Fruit fly (Drosophila melanogaster): ENCODE results near the gene Ndc1.

The Ndc1 gene

dm6 chr3R:23915042-23915428 lies 9.2 kb upstream of the Ndc1 start (continued):
- no peak for TF ChIP-seq ab (GFP tag; optimal IDR thresholded peaks at IDR 0.05)
- TF ChIP-seq CG8765 (GFP tag; IDR thresholded peaks at IDR 0.05): no peak
- no peak for TF ChIP-seq CG9797 (GFP tag; optimal IDR thresholded peaks at IDR 0.05)
- TF ChIP-seq gce (GFP tag; IDR thresholded peaks at IDR 0.05): no peak
- peak; percentile 5 for TF ChIP-seq CG18262 (tag; optimal IDR thresholded peaks at IDR 0.05)
- 0 out of 2 replicates have a peak, but pooled peaks have one; percentile 36 for TF ChIP-seq CG10366 (GFP tag; IDR thresholded peaks at IDR 0.05)
- TF ChIP-seq CG6254 (GFP tag; optimal IDR thresholded peaks at IDR 0.05): peak; percentile 2
- TF ChIP-seq abd-A (tag; optimal IDR thresholded peaks at IDR 0.05): no peak
- TF ChIP-seq BEAF-32 (GFP tag; optimal IDR thresholded peaks at IDR 0.05): no peak
- peak; percentile 57 for TF ChIP-seq sens (GFP tag)
- TF ChIP-seq Six4 (GFP tag; optimal IDR thresholded peaks at IDR 0.05): no peak
- TF ChIP-seq az2 (GFP tag; optimal IDR thresholded peaks at IDR 0.05): peak; percentile 9
- TF ChIP-seq bowl (GFP tag; IDR thresholded peaks at IDR 0.05): no peak
- no peak for TF ChIP-seq CG3847 (GFP tag; IDR thresholded peaks at IDR 0.05)
- no peak for TF ChIP-seq CG4707 (GFP tag; optimal IDR thresholded peaks at IDR 0.05)
- peak; percentile 13 to 21 for TF ChIP-seq Pdp1 (GFP tag; optimal IDR thresholded peaks at IDR 0.05)
- peak; percentile 57 for TF ChIP-seq Rfx (GFP tag; IDR thresholded peaks at IDR 0.05)
- peak; percentile 89 for TF ChIP-seq nom (GFP tag; optimal IDR thresholded peaks at IDR 0.05)
- 0 out of 3 replicates have a peak, but pooled peaks have one; percentile 24 for TF ChIP-seq Aef1 (GFP tag; IDR thresholded peaks at IDR 0.05)
- TF ChIP-seq chif (GFP tag; optimal IDR thresholded peaks at IDR 0.05): no peak
- no peak for TF ChIP-seq CG8944 (GFP tag; optimal IDR thresholded peaks at IDR 0.05)
- TF ChIP-seq CG12155 (GFP tag; optimal IDR thresholded peaks at IDR 0.05): peak; percentile 3
- no peak for TF ChIP-seq CG11696 (GFP tag; IDR thresholded peaks at IDR 0.05)
- no peak; the same call in 1 of the 3 replicates for TF ChIP-seq B-H1 (GFP tag; IDR thresholded peaks at IDR 0.05)
- no peak for TF ChIP-seq CG8290 (GFP tag; optimal IDR thresholded peaks at IDR 0.05)
- peak in 1 of 2 experiments; percentile 31 for TF ChIP-seq CG8290 (tag; optimal IDR thresholded peaks at IDR 0.05)
- no peak for TF ChIP-seq Fer2 (tag; optimal IDR thresholded peaks at IDR 0.05)
- TF ChIP-seq chinmo (GFP tag; IDR thresholded peaks at IDR 0.05; ENCODE audit: partially characterized antibody): no peak
- 0 out of 3 replicates have a peak, but pooled peaks have one; percentile 26 for TF ChIP-seq H15 (GFP tag; IDR thresholded peaks at IDR 0.05)
- TF ChIP-seq CG18476 (GFP tag; optimal IDR thresholded peaks at IDR 0.05): peak; percentile 3
- TF ChIP-seq lbe (GFP tag; optimal IDR thresholded peaks at IDR 0.05): peak; percentile 93
- TF ChIP-seq br (optimal IDR thresholded peaks at IDR 0.05): no peak
- no peak for TF ChIP-seq Mes4 (GFP tag; optimal IDR thresholded peaks at IDR 0.05)
- TF ChIP-seq CG6813 (GFP tag; optimal IDR thresholded peaks at IDR 0.05): no peak
- no peak for TF ChIP-seq pan (optimal IDR thresholded peaks at IDR 0.05)
- TF ChIP-seq pan (GFP tag; optimal IDR thresholded peaks at IDR 0.05 in 1 of 2, IDR thresholded peaks at IDR 0.05 in 1 of 2): peak in 1 of 2 experiments; percentile 73
- TF ChIP-seq ham (GFP tag; IDR thresholded peaks at IDR 0.05): no peak
- no peak for TF ChIP-seq CG10274 (GFP tag; optimal IDR thresholded peaks at IDR 0.05)
- TF ChIP-seq CG4424 (GFP tag; optimal IDR thresholded peaks at IDR 0.05): peak; percentile 41
- no peak for TF ChIP-seq CG4820 (GFP tag; optimal IDR thresholded peaks at IDR 0.05)
- TF ChIP-seq Abd-B (GFP tag; optimal IDR thresholded peaks at IDR 0.05): no peak
- TF ChIP-seq CG14860 (GFP tag; IDR thresholded peaks at IDR 0.05; ENCODE audit: partially characterized antibody): no peak
- peak; percentile 2 for TF ChIP-seq Dek (tag; optimal IDR thresholded peaks at IDR 0.05)
- TF ChIP-seq Ssrp (tag; optimal IDR thresholded peaks at IDR 0.05): peak; percentile 12
- TF ChIP-seq CG43689 (GFP tag; IDR thresholded peaks at IDR 0.05): no peak
- TF ChIP-seq CG17359 (tag; optimal IDR thresholded peaks at IDR 0.05): peak; percentile 41
- TF ChIP-seq fu2 (GFP tag; optimal IDR thresholded peaks at IDR 0.05): no peak
- TF ChIP-seq Atf6 (GFP tag; IDR thresholded peaks at IDR 0.05): peak; percentile 82
- TF ChIP-seq slbo (GFP tag; IDR thresholded peaks at IDR 0.05): peak; percentile 34; the same call in 1 of the 2 replicates
- TF ChIP-seq Sox102F (GFP tag; optimal IDR thresholded peaks at IDR 0.05): peak; percentile 49
- no peak for TF ChIP-seq CG3726 (GFP tag; IDR thresholded peaks at IDR 0.05)
- TF ChIP-seq CG31224 (GFP tag; IDR thresholded peaks at IDR 0.05): peak; percentile 29; the same call in 1 of the 2 replicates
